Worm (Caenorhabditis elegans) whole organism, midembryonic: Measurements from ENCODE around the gene D1044.6.

Experiments used
- T22C8.4 ChIP-seq: fragments of 200-800 bp; sonication (Bioruptor generic); IDR thresholded peaks from 2 replicates; pipeline ENCODE4 v1.3.6; 2022; ENCODE audit warnings: missing genetic modification characterization, missing compliant biosample characterization
- cog-1 ChIP-seq: sonication (generic microtip); optimal IDR thresholded peaks from 2 replicates; lab custom pipeline; 2016; ENCODE audit warnings: missing genetic modification characterization, missing compliant biosample characterization
- flt-1 ChIP-seq: fragments of 200-800 bp; sonication (Bioruptor generic); IDR thresholded peaks from 2 replicates; pipeline ENCODE4 v1.3.6; 2022; ENCODE audit warnings: missing genetic modification characterization, missing compliant biosample characterization
- klf-2 ChIP-seq: fragments of 200-800 bp; sonication (Bioruptor generic); conservative IDR thresholded peaks from 2 replicates; pipeline ENCODE4 v1.3.6; 2022; ENCODE audit warnings: missing genetic modification reagents, missing genetic modification characterization, missing compliant biosample characterization
- med-1 ChIP-seq: sonication (generic microtip); optimal IDR thresholded peaks from 2 replicates; lab custom pipeline; 2017; ENCODE audit warnings: missing genetic modification characterization, mild to moderate bottlenecking, missing compliant biosample characterization, antibody characterized with exemption, missing genetic modification reagents; ENCODE audit not compliant: insufficient read depth
- ref-1 ChIP-seq: fragments of 200-800 bp; sonication (Bioruptor generic); conservative IDR thresholded peaks from 2 replicates; pipeline ENCODE4 v1.3.6; 2022; ENCODE audit warnings: missing genetic modification reagents, missing genetic modification characterization, missing compliant biosample characterization
- tab-1 ChIP-seq: fragments of 200-800 bp; sonication (Bioruptor generic); IDR thresholded peaks from 2 replicates; pipeline ENCODE4 v1.3.6; 2022; ENCODE audit warnings: missing genetic modification characterization, missing compliant biosample characterization
- ztf-23 ChIP-seq: fragments of 200-800 bp; sonication (Bioruptor generic); IDR thresholded peaks from 2 replicates; pipeline ENCODE4 v1.3.6; 2022; ENCODE audit warnings: missing genetic modification reagents, missing genetic modification characterization, missing compliant biosample characterization
- ztf-29 ChIP-seq: fragments of 200-800 bp; sonication (Bioruptor generic); IDR thresholded peaks from 2 replicates; pipeline ENCODE4 v1.3.6; 2022; ENCODE audit warnings: missing genetic modification reagents, missing genetic modification characterization, missing compliant biosample characterization

The D1044.6 gene

DNA sequence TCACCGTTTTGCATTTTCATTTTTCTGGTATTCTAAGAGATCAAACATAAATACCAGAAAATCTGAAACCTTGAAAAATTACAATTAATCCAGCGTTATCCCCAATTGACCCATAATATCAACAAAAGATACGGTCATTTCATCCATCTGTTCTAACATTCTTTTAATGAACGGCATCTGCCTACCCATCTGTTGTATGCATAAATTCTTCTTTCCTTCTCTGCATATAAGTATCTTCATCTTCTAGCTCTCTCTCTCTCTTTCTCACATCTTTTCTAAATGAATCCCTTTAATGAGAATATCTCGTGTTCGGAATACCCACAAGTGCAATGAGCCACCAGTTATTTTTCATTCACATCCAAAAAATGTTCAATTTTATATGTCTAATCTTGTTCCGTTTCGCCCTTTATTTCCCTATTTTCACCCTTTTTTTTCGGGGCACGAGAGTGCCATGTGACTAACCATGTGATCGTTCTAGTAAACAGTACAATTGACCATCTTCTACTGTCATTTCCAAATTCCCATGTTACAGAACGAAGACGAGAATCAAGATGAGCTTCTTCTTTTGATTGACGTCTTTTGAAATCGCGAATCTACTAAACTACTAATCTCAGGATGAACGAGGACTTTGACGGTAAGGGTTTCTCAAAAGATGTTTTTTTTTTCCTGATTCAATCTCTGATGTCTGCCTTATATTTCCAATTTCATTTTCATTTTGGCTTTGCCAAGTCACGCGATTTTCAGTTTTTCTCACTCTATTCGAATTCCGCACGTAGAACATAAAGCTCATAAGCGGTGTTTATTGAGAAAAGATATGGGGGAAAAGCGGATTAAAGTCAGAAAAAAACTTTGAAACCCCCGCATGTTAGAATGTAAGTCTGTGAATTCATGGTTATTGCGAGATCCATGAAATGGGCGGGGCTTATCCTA is 41.4 kb downstream of the D1044.6 start, which contains the start of gene R02F2.1:
Gene R02F2.1, plus strand, starts transcription at position 528 of the 930 bp plus-strand sequence.
- TF ChIP-seq T22C8.4 (GFP tag; lab: Robert Waterston, UW) (no peak), tab-1 (GFP tag; lab: Robert Waterston, UW) (no peak), ztf-29 (no peak), klf-2 (no peak)

DNA sequence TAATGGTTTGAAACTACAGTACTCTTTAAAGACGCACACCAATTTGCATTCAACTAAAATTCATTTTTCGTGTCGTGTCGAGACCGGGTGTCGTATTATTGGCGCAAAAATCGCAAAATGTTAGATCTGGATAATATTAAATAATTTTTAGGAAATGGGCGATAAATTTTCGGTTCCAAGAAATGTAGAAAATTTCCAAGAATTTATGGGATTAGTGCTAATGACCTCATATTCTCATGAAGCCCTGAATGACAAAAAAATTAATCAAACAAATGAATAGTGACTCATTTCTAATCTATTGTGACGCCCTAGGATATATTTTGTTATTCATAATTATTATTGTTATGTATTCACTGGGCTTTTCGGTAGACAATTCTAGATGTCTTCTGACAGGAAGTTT is 42.2 kb downstream of the D1044.6 start:
- TF ChIP-seq T22C8.4 (GFP tag; lab: Robert Waterston, UW) (no peak), tab-1 (GFP tag; lab: Robert Waterston, UW) (no peak), ztf-29 (no peak), med-1 (GFP tag; lab: Kevin White, UChicago) (no peak), klf-2 (no peak), cog-1 (tag; lab: Kevin White, UChicago) (no peak), flt-1 (GFP tag; lab: Robert Waterston, UW) (no peak), ref-1 (GFP tag; lab: Robert Waterston, UW) (no peak), ztf-23 (GFP tag; lab: Robert Waterston, UW) (no peak)

DNA sequence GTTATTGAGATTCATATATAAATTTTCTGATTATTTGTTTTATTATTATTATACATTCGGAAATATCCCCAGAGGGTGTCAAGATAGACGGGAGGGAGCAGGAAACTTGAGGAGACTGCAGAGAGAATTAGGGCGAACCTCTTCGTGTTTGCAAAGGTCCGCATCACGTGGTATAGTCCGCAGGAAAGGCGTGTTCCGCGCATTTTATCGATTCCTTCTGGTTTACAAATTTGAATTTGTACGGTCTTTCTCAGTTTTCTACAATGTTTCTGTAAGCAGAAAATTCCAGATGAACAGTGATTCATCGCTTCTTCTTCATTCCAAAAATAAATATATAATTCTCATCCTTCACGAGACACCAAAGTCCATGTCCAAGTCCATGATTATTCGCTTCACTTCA is 43.0 kb downstream of the D1044.6 start:
- no peak for TF ChIP-seq tab-1 (GFP tag; lab: Robert Waterston, UW)
- no peak for TF ChIP-seq med-1 (GFP tag; lab: Kevin White, UChicago)
- no peak for TF ChIP-seq klf-2
- no peak for TF ChIP-seq ztf-23 (GFP tag; lab: Robert Waterston, UW)
- no peak for TF ChIP-seq ztf-29
- no peak for TF ChIP-seq cog-1 (tag; lab: Kevin White, UChicago)
- no peak; the same call in 1 of the 2 replicates for TF ChIP-seq T22C8.4 (GFP tag; lab: Robert Waterston, UW)
- TF ChIP-seq flt-1 (GFP tag; lab: Robert Waterston, UW), result no peak
- TF ChIP-seq ref-1 (GFP tag; lab: Robert Waterston, UW), result no peak

- TF ChIP-seq med-1 (GFP tag; lab: Kevin White, UChicago), result no peak
- 0 out of 2 replicates have a peak, but pooled peaks have one; percentile 36 for TF ChIP-seq flt-1 (GFP tag; lab: Robert Waterston, UW)
- no peak for TF ChIP-seq tab-1 (GFP tag; lab: Robert Waterston, UW)
Observed at ce11 chrIII:5498973-5499372, 44.0 kb downstream of the D1044.6 start, which contains the start of gene R02F2.9. TSS of gene R02F2.9 (plus strand) at chrIII:5499190.

DNA sequence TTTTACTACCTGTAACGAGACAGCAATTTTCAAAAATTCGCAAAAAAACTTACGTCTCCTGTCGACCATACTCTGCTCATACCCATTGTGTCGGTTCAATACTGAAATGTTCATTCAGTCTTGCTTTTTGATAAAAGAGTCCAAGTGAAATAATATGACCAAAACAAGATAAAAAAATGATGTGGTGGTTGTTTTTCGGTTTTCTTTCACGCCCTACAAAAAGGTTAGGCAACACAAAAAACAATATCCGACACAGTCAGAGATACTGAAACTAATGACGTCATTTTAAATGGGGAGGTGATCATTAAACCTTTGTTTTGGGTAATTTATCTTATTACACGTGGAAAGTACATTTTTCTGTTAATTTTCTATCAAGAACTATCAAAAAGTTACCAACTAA is 47.8 kb downstream of the D1044.6 start, which contains the start of gene R02F2.8:
Gene R02F2.8, minus strand, starts transcription at position 101 of the 400 bp plus-strand sequence.
- no peak for TF ChIP-seq ztf-23 (GFP tag; lab: Robert Waterston, UW)
- no peak for TF ChIP-seq cog-1 (tag; lab: Kevin White, UChicago)
- no peak for TF ChIP-seq klf-2
- no peak for TF ChIP-seq T22C8.4 (GFP tag; lab: Robert Waterston, UW)
- no peak for TF ChIP-seq ref-1 (GFP tag; lab: Robert Waterston, UW)

DNA sequence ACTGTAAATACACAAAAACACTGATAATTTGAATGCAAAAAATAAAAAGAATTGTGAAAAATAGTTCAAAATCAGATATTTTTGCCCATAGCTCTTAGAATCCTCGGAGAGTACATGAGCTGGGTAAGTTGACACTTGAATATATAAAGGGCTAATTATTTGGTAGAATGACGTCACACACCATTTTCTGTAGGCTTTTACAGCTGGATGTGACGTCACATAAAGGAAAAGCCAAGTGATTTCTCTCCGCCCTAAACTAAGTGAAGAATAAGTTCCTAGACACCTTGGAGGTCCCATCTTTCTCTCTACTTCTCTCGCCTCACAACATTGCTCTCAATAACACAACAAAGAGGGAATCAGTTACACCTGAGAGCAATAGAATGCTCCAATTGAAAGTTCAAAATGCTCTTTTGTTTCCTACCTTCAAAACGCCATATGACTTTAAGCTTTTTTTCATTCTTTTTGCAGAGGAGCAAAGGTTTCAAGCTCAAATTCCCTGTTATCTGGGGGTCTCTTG is 55.8 kb downstream of the D1044.6 start, which contains the start of gene osg-1:
Gene osg-1, plus strand, starts transcription at position 467 of the 517 bp plus-strand sequence.
- TF ChIP-seq tab-1 (GFP tag; lab: Robert Waterston, UW) (no peak), med-1 (GFP tag; lab: Kevin White, UChicago) (no peak), cog-1 (tag; lab: Kevin White, UChicago) (no peak), T22C8.4 (GFP tag; lab: Robert Waterston, UW) (no peak), flt-1 (GFP tag; lab: Robert Waterston, UW) (no peak), klf-2 (no peak), ref-1 (GFP tag; lab: Robert Waterston, UW) (no peak), ztf-23 (GFP tag; lab: Robert Waterston, UW) (no peak), ztf-29 (no peak)

ce11 chrIII:5486345-5486744 is 56.6 kb downstream of the D1044.6 start:
- no peak for TF ChIP-seq cog-1 (tag; lab: Kevin White, UChicago)
- no peak for TF ChIP-seq T22C8.4 (GFP tag; lab: Robert Waterston, UW)
- no peak for TF ChIP-seq ref-1 (GFP tag; lab: Robert Waterston, UW)
- TF ChIP-seq med-1 (GFP tag; lab: Kevin White, UChicago), result no peak
- no peak for TF ChIP-seq ztf-29
- TF ChIP-seq tab-1 (GFP tag; lab: Robert Waterston, UW), result no peak
- TF ChIP-seq flt-1 (GFP tag; lab: Robert Waterston, UW), result no peak
- TF ChIP-seq klf-2, result no peak
- no peak for TF ChIP-seq ztf-23 (GFP tag; lab: Robert Waterston, UW)
